Fruit fly (Drosophila melanogaster) whole organism, adult: Measurements from ENCODE around the gene Elovl7.

Experiments used
- CG11617 ChIP-seq: fragments of 200-800 bp; sonication (Bioruptor generic); optimal IDR thresholded peaks from 2 replicates; lab custom pipeline; 2017; ENCODE audit warnings: mild to moderate bottlenecking, missing biosample characterization, missing genetic modification reagents, missing genetic modification characterization
- CG12768 ChIP-seq: fragments of 200-800 bp; sonication (Bioruptor generic); optimal IDR thresholded peaks from 2 replicates; lab custom pipeline; 2017; ENCODE audit warnings: missing biosample characterization, missing genetic modification characterization, mild to moderate bottlenecking, moderate library complexity, missing genetic modification reagents
- CG14711 ChIP-seq: fragments of 200-800 bp; sonication (Bioruptor generic); optimal IDR thresholded peaks from 2 replicates; lab custom pipeline; 2018; ENCODE audit warnings: missing biosample characterization, mild to moderate bottlenecking, missing genetic modification characterization, moderate library complexity
- CG1620 ChIP-seq: fragments of 200-800 bp; sonication (Bioruptor generic); optimal IDR thresholded peaks from 2 replicates; lab custom pipeline; 2016; ENCODE audit warnings: missing biosample characterization, missing genetic modification characterization
- CG33017 ChIP-seq: fragments of 200-800 bp; sonication (Bioruptor generic); optimal IDR thresholded peaks from 2 replicates; lab custom pipeline; 2018; ENCODE audit warnings: missing biosample characterization, mild to moderate bottlenecking, missing genetic modification characterization, moderate library complexity
- CG5204 ChIP-seq: fragments of 200-800 bp; sonication (Bioruptor generic); optimal IDR thresholded peaks from 2 replicates; lab custom pipeline; 2016; ENCODE audit warnings: missing biosample characterization, missing genetic modification characterization
- CG7045 ChIP-seq: fragments of 200-800 bp; sonication (Bioruptor generic); optimal IDR thresholded peaks from 2 replicates; lab custom pipeline; 2017; ENCODE audit warnings: missing biosample characterization, mild to moderate bottlenecking, missing genetic modification characterization
- CG7101 ChIP-seq: fragments of 200-800 bp; sonication (Bioruptor generic); optimal IDR thresholded peaks from 2 replicates; lab custom pipeline; 2018; ENCODE audit warnings: missing biosample characterization, mild to moderate bottlenecking, missing genetic modification characterization, moderate library complexity
- Clk ChIP-seq: fragments of 200-800 bp; sonication (Bioruptor generic); optimal IDR thresholded peaks from 2 replicates; lab custom pipeline; 2017; ENCODE audit warnings: missing biosample characterization, missing genetic modification characterization
- Crg-1 ChIP-seq: fragments of 200-800 bp; sonication (Bioruptor generic); optimal IDR thresholded peaks from 2 replicates; lab custom pipeline; 2016; ENCODE audit warnings: missing biosample characterization, missing genetic modification characterization
- Hr96 ChIP-seq: fragments of 200-800 bp; sonication (Bioruptor generic); optimal IDR thresholded peaks from 2 replicates; lab custom pipeline; 2016; ENCODE audit warnings: missing biosample characterization, missing genetic modification characterization
- Mnt ChIP-seq: fragments of 200-800 bp; sonication (Bioruptor generic); optimal IDR thresholded peaks from 2 replicates; lab custom pipeline; 2016; ENCODE audit warnings: missing biosample characterization, mild to moderate bottlenecking, missing genetic modification characterization
- bab1 ChIP-seq: fragments of 200-800 bp; sonication (Bioruptor generic); optimal IDR thresholded peaks from 3 replicates; lab custom pipeline; 2019; ENCODE audit warnings: missing biosample characterization, mild to moderate bottlenecking, missing genetic modification characterization, moderate library complexity
- cic ChIP-seq: fragments of 200-800 bp; sonication (Bioruptor generic); optimal IDR thresholded peaks from 2 replicates; lab custom pipeline; 2017; ENCODE audit warnings: missing biosample characterization, mild to moderate bottlenecking, missing genetic modification characterization, moderate library complexity
- cnc ChIP-seq, 2 experiments: fragments of >200 bp; optimal IDR thresholded peaks; 2 replicates each; lab custom pipeline; 2017
- kay ChIP-seq: fragments of 200-800 bp; sonication (Bioruptor generic); peaks from one replicate; lab custom pipeline; 2016; ENCODE audit warnings: missing biosample characterization, missing genetic modification characterization, borderline replicate concordance
- ovo ChIP-seq: fragments of 200-800 bp; sonication (Bioruptor generic); optimal IDR thresholded peaks from 2 replicates; lab custom pipeline; 2016; ENCODE audit warnings: missing biosample characterization, missing genetic modification characterization
- pad ChIP-seq: fragments of 200-800 bp; sonication (Bioruptor generic); optimal IDR thresholded peaks from 3 replicates; lab custom pipeline; 2017; ENCODE audit warnings: missing biosample characterization, missing genetic modification characterization, mild to moderate bottlenecking, moderate library complexity, missing genetic modification reagents
- tj ChIP-seq: fragments of 200-800 bp; sonication (Bioruptor generic); optimal IDR thresholded peaks from 3 replicates; lab custom pipeline; 2017; ENCODE audit warnings: missing biosample characterization, mild to moderate bottlenecking, missing genetic modification characterization, moderate library complexity
- toe ChIP-seq: fragments of 200-800 bp; sonication (Bioruptor generic); optimal IDR thresholded peaks from 2 replicates; lab custom pipeline; 2016; ENCODE audit warnings: missing biosample characterization, missing genetic modification characterization

The Elovl7 gene

dm6 chr3R:7944699-7945349 lies 50.8 kb downstream of the Elovl7 start:
- TF ChIP-seq cnc (optimal IDR thresholded peaks at IDR 0.05; lab: Kevin White, UChicago) (peak in 1 of 2 experiments; percentile 14), CG14711 (tag; lab: Kevin White, UChicago) (peak; percentile 85), Hr96 (GFP tag; lab: Kevin White, UChicago) (peak; percentile 26), CG1620 (no peak), CG33017 (tag; lab: Kevin White, UChicago) (peak; percentile 68), ovo (GFP tag; lab: Kevin White, UChicago) (no peak), Crg-1 (no peak), Clk (GFP tag; lab: Kevin White, UChicago) (no peak), cic (GFP tag; lab: Kevin White, UChicago) (peak; percentile 15), tj (peak; percentile 51), kay (GFP tag; lab: Kevin White, UChicago) (no peak), Mnt (GFP tag; lab: Kevin White, UChicago) (peak; percentile 46), pad (GFP tag; lab: Kevin White, UChicago) (peak; percentile 16), toe (GFP tag; lab: Kevin White, UChicago) (no peak), CG7045 (peak; percentile 5), CG12768 (peak; percentile 65), CG11617 (GFP tag; lab: Kevin White, UChicago) (peak; percentile 80), bab1 (GFP tag; lab: Kevin White, UChicago) (no peak), CG7101 (tag; lab: Kevin White, UChicago) (peak; percentile 64), CG5204 (GFP tag; lab: Kevin White, UChicago) (peak; percentile 68)

dm6 chr3R:7936786-7937363 lies 58.8 kb downstream of the Elovl7 start:
- no peak for TF ChIP-seq Mnt (GFP tag; lab: Kevin White, UChicago)
- no peak for TF ChIP-seq CG1620
- TF ChIP-seq CG5204 (GFP tag; lab: Kevin White, UChicago) = no peak
